Fruit fly (Drosophila melanogaster): ENCODE measurements around the gene Taf7.

Gene Taf7

dm6 chr3R:7920196-7920595 is 13.1 kb downstream of the Taf7 start, which contains the start of the genes CG10445 and lds:
Gene CG10445 (minus strand): TSS chr3R:7920299.
Gene lds (plus strand): TSS chr3R:7920431.
- TF ChIP-seq CG15710 (tag; optimal IDR thresholded peaks at IDR 0.05), result no peak
- no peak for TF ChIP-seq CG12605 (GFP tag; IDR thresholded peaks at IDR 0.05)

dm6 chr3R:7926354-7926753 is 19.2 kb downstream of the Taf7 start:
- TF ChIP-seq fd96Ca (GFP tag; IDR thresholded peaks at IDR 0.05), result no peak
- no peak for TF ChIP-seq Pif1A (GFP tag; optimal IDR thresholded peaks at IDR 0.05)
- TF ChIP-seq CG32121 (GFP tag; IDR thresholded peaks at IDR 0.05), result no peak
- no peak for TF ChIP-seq CG8301 (tag; optimal IDR thresholded peaks at IDR 0.05)
- TF ChIP-seq CG15710 (tag; optimal IDR thresholded peaks at IDR 0.05), result no peak
- TF ChIP-seq CG4496 (GFP tag; IDR thresholded peaks at IDR 0.05), result no peak
- TF ChIP-seq CG10348 (GFP tag; IDR thresholded peaks at IDR 0.05), result no peak
- TF ChIP-seq rn (GFP tag; IDR thresholded peaks at IDR 0.05), result no peak
- no peak for TF ChIP-seq Pif1B (GFP tag; optimal IDR thresholded peaks at IDR 0.05)
- TF ChIP-seq CG34367 (tag; optimal IDR thresholded peaks at IDR 0.05), result no peak
- no peak for TF ChIP-seq CG9948 (tag; optimal IDR thresholded peaks at IDR 0.05)
- TF ChIP-seq CG8159 (tag; optimal IDR thresholded peaks at IDR 0.05), result no peak
- no peak for TF ChIP-seq CG17806 (tag; optimal IDR thresholded peaks at IDR 0.05)
- TF ChIP-seq D1 (tag; optimal IDR thresholded peaks at IDR 0.05), result no peak
- TF ChIP-seq Ets98B (GFP tag; IDR thresholded peaks at IDR 0.05), result no peak
- TF ChIP-seq gl (tag; optimal IDR thresholded peaks at IDR 0.05), result no peak
- TF ChIP-seq CG13204 (GFP tag; optimal IDR thresholded peaks at IDR 0.05), result no peak
- no peak for TF ChIP-seq CG14655 (GFP tag; optimal IDR thresholded peaks at IDR 0.05)
- TF ChIP-seq Snoo (tag; optimal IDR thresholded peaks at IDR 0.05), result no peak
- TF ChIP-seq CG12605 (GFP tag; IDR thresholded peaks at IDR 0.05), result no peak

- no peak for TF ChIP-seq gl (tag; optimal IDR thresholded peaks at IDR 0.05)
- TF ChIP-seq CG13204 (GFP tag; optimal IDR thresholded peaks at IDR 0.05), result peak; percentile 30
These were observed 29.7 kb downstream of the Taf7 start for dm6 chr3R:7936786-7937363.

- TF ChIP-seq Snoo (tag; optimal IDR thresholded peaks at IDR 0.05) (no peak), D1 (tag; optimal IDR thresholded peaks at IDR 0.05) (no peak), CG14655 (GFP tag; optimal IDR thresholded peaks at IDR 0.05) (peak; percentile 39), CG17806 (tag; optimal IDR thresholded peaks at IDR 0.05) (no peak), CG15710 (tag; optimal IDR thresholded peaks at IDR 0.05) (peak; percentile 1), CG32121 (GFP tag; IDR thresholded peaks at IDR 0.05) (peak; percentile 26; the same call in 1 of the 2 replicates), CG8301 (tag; optimal IDR thresholded peaks at IDR 0.05) (peak; percentile 5)
These were observed 37.7 kb downstream of the Taf7 start for dm6 chr3R:7944699-7945349.

- TF ChIP-seq CG34367 (tag; optimal IDR thresholded peaks at IDR 0.05) (no peak), CG8159 (tag; optimal IDR thresholded peaks at IDR 0.05) (no peak), CG15710 (tag; optimal IDR thresholded peaks at IDR 0.05) (no peak), CG32121 (GFP tag; IDR thresholded peaks at IDR 0.05) (peak; percentile 68), CG8301 (tag; optimal IDR thresholded peaks at IDR 0.05) (peak; percentile 15), CG14655 (GFP tag; optimal IDR thresholded peaks at IDR 0.05) (peak; percentile 34), fd96Ca (GFP tag; IDR thresholded peaks at IDR 0.05) (no peak), CG12605 (GFP tag; IDR thresholded peaks at IDR 0.05) (peak; percentile 32; the same call in 1 of the 2 replicates), Pif1A (GFP tag; optimal IDR thresholded peaks at IDR 0.05) (no peak), CG4496 (GFP tag; IDR thresholded peaks at IDR 0.05) (peak; percentile 37; the same call in 1 of the 3 replicates), Pif1B (GFP tag; optimal IDR thresholded peaks at IDR 0.05) (no peak), Ets98B (GFP tag; IDR thresholded peaks at IDR 0.05) (peak; percentile 31; the same call in 1 of the 2 replicates), EcR (GFP tag; optimal IDR thresholded peaks at IDR 0.05) (no peak)
These were observed 40.2 kb downstream of the Taf7 start for dm6 chr3R:7947349-7947748.

dm6 chr3R:7950147-7950546 is 43.0 kb downstream of the Taf7 start:
- no peak for TF ChIP-seq CG8301 (tag; optimal IDR thresholded peaks at IDR 0.05)

dm6 chr3R:7953041-7953788 is 46.1 kb downstream of the Taf7 start:
- TF ChIP-seq fd96Ca (GFP tag; IDR thresholded peaks at IDR 0.05), result no peak
- TF ChIP-seq CG8159 (tag; optimal IDR thresholded peaks at IDR 0.05), result peak; percentile 75
- peak; percentile 60 for TF ChIP-seq CG14655 (GFP tag; optimal IDR thresholded peaks at IDR 0.05)
- TF ChIP-seq Pif1A (GFP tag; optimal IDR thresholded peaks at IDR 0.05), result peak; percentile 23
- TF ChIP-seq CG15710 (tag; optimal IDR thresholded peaks at IDR 0.05), result peak; percentile 54
- TF ChIP-seq CG12605 (GFP tag; IDR thresholded peaks at IDR 0.05), result no peak
- 0 out of 3 replicates have a peak, but pooled peaks have one; percentile 44 for TF ChIP-seq CG4496 (GFP tag; IDR thresholded peaks at IDR 0.05)
- TF ChIP-seq CG32121 (GFP tag; IDR thresholded peaks at IDR 0.05), result no peak
- no peak for TF ChIP-seq rn (GFP tag; IDR thresholded peaks at IDR 0.05)
- peak; percentile 16 for TF ChIP-seq CG8301 (tag; optimal IDR thresholded peaks at IDR 0.05)
- TF ChIP-seq CG13204 (GFP tag; optimal IDR thresholded peaks at IDR 0.05), result no peak
- peak; percentile 68 for TF ChIP-seq CG17806 (tag; optimal IDR thresholded peaks at IDR 0.05)
- TF ChIP-seq Snoo (tag; optimal IDR thresholded peaks at IDR 0.05), result no peak
- TF ChIP-seq CG10348 (GFP tag; IDR thresholded peaks at IDR 0.05), result no peak
- TF ChIP-seq CG34367 (tag; optimal IDR thresholded peaks at IDR 0.05), result peak; percentile 22
- no peak for TF ChIP-seq Pif1B (GFP tag; optimal IDR thresholded peaks at IDR 0.05)
- peak; percentile 62 for TF ChIP-seq CG9948 (tag; optimal IDR thresholded peaks at IDR 0.05)
- no peak for TF ChIP-seq gl (tag; optimal IDR thresholded peaks at IDR 0.05)
- TF ChIP-seq Ets98B (GFP tag; IDR thresholded peaks at IDR 0.05), result no peak
- peak; percentile 32 for TF ChIP-seq D1 (tag; optimal IDR thresholded peaks at IDR 0.05)
- TF ChIP-seq EcR (GFP tag; optimal IDR thresholded peaks at IDR 0.05), result peak; percentile 96
